Worm (Caenorhabditis elegans): ENCODE measurements around the gene F14H3.3.

Gene F14H3.3

DNA sequence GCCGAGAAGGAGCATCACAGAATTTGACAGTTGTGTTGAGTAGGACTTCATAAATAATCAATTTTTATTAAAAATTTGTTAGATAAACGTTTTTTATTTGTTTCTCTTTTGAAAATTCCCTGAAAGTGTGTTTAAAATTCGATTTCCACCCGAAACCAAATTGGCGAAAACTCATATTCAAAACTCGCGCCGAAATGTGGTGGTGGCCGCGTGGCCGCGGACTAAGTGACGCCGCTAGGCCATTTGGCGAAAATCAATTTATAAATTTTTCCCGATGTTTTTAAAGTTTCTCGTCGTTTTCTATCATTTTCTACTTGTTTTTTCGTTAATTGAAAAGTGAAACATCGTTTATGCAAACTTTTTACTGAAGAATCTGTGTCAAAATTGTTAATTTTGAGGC is 30.7 kb downstream of the F14H3.3 start:
- no peak for TF ChIP-seq saeg-2 (GFP tag; IDR thresholded peaks at IDR 0.05)
- TF ChIP-seq Y105C5A.15 (GFP tag; IDR thresholded peaks at IDR 0.05), result no peak
- 0 out of 2 replicates have a peak, but pooled peaks have one; percentile 18 for TF ChIP-seq ZK337.2 (GFP tag; IDR thresholded peaks at IDR 0.05)
- no peak for TF ChIP-seq ceh-82 (tag; optimal IDR thresholded peaks at IDR 0.05)
- TF ChIP-seq T26A8.4 (GFP tag; IDR thresholded peaks at IDR 0.05), result no peak
- no peak for TF ChIP-seq vab-7 (GFP tag; IDR thresholded peaks at IDR 0.05)
- no peak for TF ChIP-seq dmd-6 (GFP tag; IDR thresholded peaks at IDR 0.05)
- peak; percentile 63 for TF ChIP-seq unc-130 (GFP tag; optimal IDR thresholded peaks at IDR 0.05)
- TF ChIP-seq hlh-11 (tag; optimal IDR thresholded peaks at IDR 0.05), result no peak
- no peak for TF ChIP-seq lsy-2 (tag; optimal IDR thresholded peaks at IDR 0.05)
- no peak for TF ChIP-seq mdt-29 (GFP tag; IDR thresholded peaks at IDR 0.05)
- TF ChIP-seq nhr-102 (tag; optimal IDR thresholded peaks at IDR 0.05), result no peak
- TF ChIP-seq F10B5.3 (tag; optimal IDR thresholded peaks at IDR 0.05), result no peak
- TF ChIP-seq cey-2 (tag; optimal IDR thresholded peaks at IDR 0.05; ENCODE audit: borderline replicate concordance, insufficient read depth), result no peak
- peak; percentile 10 for TF ChIP-seq duxl-1 (tag; optimal IDR thresholded peaks at IDR 0.05; ENCODE audit: poor library complexity)
- peak; percentile 97 for TF ChIP-seq mes-2 (tag; optimal IDR thresholded peaks at IDR 0.05; ENCODE audit: poor library complexity, severe bottlenecking)
- TF ChIP-seq mdl-1 (tag; optimal IDR thresholded peaks at IDR 0.05), result no peak
- TF ChIP-seq dpl-1 (GFP tag; optimal IDR thresholded peaks at IDR 0.05), result peak; percentile 88
- no peak for TF ChIP-seq lin-38 (GFP tag; IDR thresholded peaks at IDR 0.05)
- no peak for TF ChIP-seq nhr-76 (tag; optimal IDR thresholded peaks at IDR 0.05)
- TF ChIP-seq ceh-62 (tag; optimal IDR thresholded peaks at IDR 0.05), result no peak
- TF ChIP-seq hif-1 (tag; optimal IDR thresholded peaks at IDR 0.05), result peak in 1 of 2 experiments; percentile 77
- TF ChIP-seq php-3 (GFP tag; IDR thresholded peaks at IDR 0.05), result no peak
- no peak for TF ChIP-seq madf-5 (GFP tag; IDR thresholded peaks at IDR 0.05)
- no peak for TF ChIP-seq F26F4.8 (GFP tag; conservative IDR thresholded peaks at IDR 0.05)

DNA sequence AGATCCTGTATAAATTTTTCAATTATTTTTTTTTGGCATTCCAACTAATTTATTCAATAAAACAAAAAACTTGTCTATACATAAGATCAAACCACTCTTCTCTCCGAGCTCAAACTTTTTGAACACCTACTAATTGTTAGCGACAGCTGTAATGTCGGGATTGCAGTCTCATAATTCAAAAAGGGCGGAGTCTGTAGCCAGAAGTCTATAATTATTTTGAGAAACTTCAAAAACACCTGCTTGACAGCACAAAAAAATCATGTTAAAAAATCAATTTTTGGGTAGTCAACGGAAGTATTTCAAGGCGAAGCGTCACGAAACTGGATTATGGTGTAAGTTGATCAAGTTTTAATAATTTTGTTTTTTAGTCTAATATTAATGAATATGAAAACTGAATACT is 33.2 kb downstream of the F14H3.3 start, which contains the start of gene srx-44:
Gene srx-44 (plus strand): TSS at position 301 of the 400 bp plus-strand sequence.
- TF ChIP-seq F44E2.7 (GFP tag; IDR thresholded peaks at IDR 0.05) (no peak), aha-1 (tag) (peak; percentile 38), ztf-11 (tag; optimal IDR thresholded peaks at IDR 0.05) (no peak)

DNA sequence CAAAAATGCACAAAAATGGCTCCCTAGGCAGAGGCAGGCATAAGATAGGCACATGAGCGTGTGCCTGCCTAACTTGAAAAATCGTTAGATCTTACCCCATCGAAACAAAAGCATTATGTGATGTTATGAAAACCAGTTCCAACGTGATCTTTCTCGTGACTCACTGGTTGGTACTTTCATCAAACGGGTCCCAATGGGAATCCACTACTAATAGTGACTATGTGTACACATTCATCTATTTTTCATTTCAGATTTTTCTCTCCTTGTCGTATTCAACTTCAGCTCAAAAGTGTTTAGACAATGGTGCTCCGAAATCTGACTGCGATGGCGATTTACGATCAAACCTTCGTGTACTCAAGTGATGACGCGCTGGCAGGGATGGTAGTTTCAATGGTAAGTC is 35.6 kb downstream of the F14H3.3 start, which contains the start of gene srx-43:
Gene srx-43 (plus strand): TSS at position 301 of the 400 bp plus-strand sequence.
- TF ChIP-seq fkh-10 (GFP tag; optimal IDR thresholded peaks at IDR 0.05), result no peak
- peak in 1 of 2 experiments; percentile 74 for TF ChIP-seq unc-62 (GFP tag; optimal IDR thresholded peaks at IDR 0.05 in 1 of 2)
- TF ChIP-seq unc-62 (tag; optimal IDR thresholded peaks at IDR 0.05), result no peak
- TF ChIP-seq jun-1 (tag; optimal IDR thresholded peaks at IDR 0.05), result no peak
- TF ChIP-seq daf-16 (GFP tag; optimal IDR thresholded peaks at IDR 0.05), result no peak
- no peak for TF ChIP-seq daf-16 (tag; optimal IDR thresholded peaks at IDR 0.05)

DNA sequence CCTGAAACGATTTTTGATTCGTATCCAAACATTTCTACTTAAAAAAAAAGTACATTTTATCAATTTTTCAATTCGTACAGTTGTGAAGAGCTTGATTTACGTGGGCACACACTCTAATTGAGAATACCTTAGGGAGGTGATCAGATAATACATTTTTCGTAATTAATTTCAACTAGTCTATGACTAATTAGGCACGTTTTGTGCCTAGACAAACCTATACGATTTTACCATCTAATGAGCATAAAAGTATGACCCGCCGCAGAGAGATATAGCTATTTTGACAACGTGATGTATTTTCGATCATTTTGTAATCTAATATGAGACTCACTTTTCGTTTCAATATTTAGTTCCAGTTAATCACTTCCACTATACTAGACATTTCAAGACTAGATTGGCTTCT is 36.3 kb downstream of the F14H3.3 start:
- TF ChIP-seq mep-1 (tag; optimal IDR thresholded peaks at IDR 0.05), result no peak
- peak; percentile 54 for TF ChIP-seq aha-1 (tag)

DNA sequence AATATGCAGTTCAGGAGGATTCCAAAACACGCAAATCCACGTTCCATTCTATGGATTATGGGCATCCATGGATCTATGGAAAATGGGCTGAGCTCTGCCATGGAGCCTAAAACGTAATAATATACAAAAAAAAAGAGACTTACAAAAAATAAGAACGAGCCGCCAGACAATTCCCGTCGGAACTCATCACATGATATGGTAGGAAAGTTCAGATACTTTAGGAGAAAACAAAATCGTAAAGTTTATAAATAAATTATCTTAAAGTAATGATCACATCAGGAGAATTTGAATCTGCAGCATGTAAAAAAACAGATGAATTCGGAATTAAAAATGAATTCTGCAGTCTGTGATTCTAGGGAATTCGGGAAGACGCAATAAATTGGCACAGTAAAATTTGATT is 37.6 kb downstream of the F14H3.3 start, which contains the start of gene str-232:
Gene str-232 (minus strand): TSS at position 101 of the 400 bp plus-strand sequence.
- TF ChIP-seq ZK546.5 (tag; optimal IDR thresholded peaks at IDR 0.05), result no peak
- TF ChIP-seq ceh-28 (tag; optimal IDR thresholded peaks at IDR 0.05), result no peak
- TF ChIP-seq skn-1 (tag; optimal IDR thresholded peaks at IDR 0.05), result no peak
- TF ChIP-seq R02D3.7 (tag; optimal IDR thresholded peaks at IDR 0.05), result no peak
- TF ChIP-seq zfp-3 (GFP tag; conservative IDR thresholded peaks at IDR 0.05), result no peak
- TF ChIP-seq nhr-41 (GFP tag; IDR thresholded peaks at IDR 0.05), result no peak
- TF ChIP-seq nhr-6 (tag; optimal IDR thresholded peaks at IDR 0.05), result no peak
- no peak for TF ChIP-seq mdt-29 (GFP tag; IDR thresholded peaks at IDR 0.05)
- TF ChIP-seq unc-62 (GFP tag; optimal IDR thresholded peaks at IDR 0.05 in 1 of 2), result no peak
- TF ChIP-seq unc-62 (tag; optimal IDR thresholded peaks at IDR 0.05), result no peak
- no peak for TF ChIP-seq madf-5 (GFP tag; IDR thresholded peaks at IDR 0.05)
- TF ChIP-seq egl-27 (tag; optimal IDR thresholded peaks at IDR 0.05), result no peak
- no peak for TF ChIP-seq rbr-2 (tag; optimal IDR thresholded peaks at IDR 0.05)
- TF ChIP-seq daf-12 (tag; optimal IDR thresholded peaks at IDR 0.05), result no peak
- no peak for TF ChIP-seq ceh-62 (tag; optimal IDR thresholded peaks at IDR 0.05)
